Worm (Caenorhabditis elegans): ENCODE results near the gene B0280.2.
A peak's percentile ranks its signal among the peaks of the same experiment; 100 is the strongest.

- TF ChIP-seq dao-5 (tag; optimal IDR thresholded peaks at IDR 0.05): no peak
- peak; percentile 81 for TF ChIP-seq W03F9.2 (tag; optimal IDR thresholded peaks at IDR 0.05)
- no peak for TF ChIP-seq him-1 (tag; optimal IDR thresholded peaks at IDR 0.05)
Observed at ce11 chrIII:7087691-7088323, 36.7 kb upstream of the B0280.2 start, which contains the start of gene fubl-2.
